Worm (Caenorhabditis elegans) whole organism, early embryonic: Measurements from ENCODE around the gene frpr-7.

Experiments used
- B0310.2 ChIP-seq: sonication (generic microtip); optimal IDR thresholded peaks from 2 replicates; lab custom pipeline; 2016; ENCODE audit warnings: mild to moderate bottlenecking, missing genetic modification characterization, missing compliant biosample characterization
- F13C5.2 ChIP-seq: sonication (generic microtip); optimal IDR thresholded peaks from 2 replicates; lab custom pipeline; 2017; ENCODE audit warnings: mild to moderate bottlenecking, missing genetic modification characterization, inconsistent platforms, missing compliant biosample characterization
- aly-1 ChIP-seq: sonication (generic microtip); optimal IDR thresholded peaks from 2 replicates; lab custom pipeline; 2016; ENCODE audit warnings: missing genetic modification characterization, missing compliant biosample characterization
- ama-1 ChIP-seq: fragments of 150-350 bp; optimal IDR thresholded peaks from 2 replicates; lab custom pipeline; 2014
- ceh-13 ChIP-seq: fragments of 200-800 bp; sonication (Bioruptor generic); optimal IDR thresholded peaks from 2 replicates; lab custom pipeline; 2018; ENCODE audit warnings: mild to moderate bottlenecking, missing genetic modification characterization, missing compliant biosample characterization
- ceh-36 ChIP-seq: sonication (generic microtip); optimal IDR thresholded peaks from 2 replicates; lab custom pipeline; 2016; ENCODE audit warnings: missing genetic modification characterization, inconsistent platforms, missing compliant biosample characterization
- ets-7 ChIP-seq: sonication (generic microtip); optimal IDR thresholded peaks from 2 replicates; lab custom pipeline; 2016; ENCODE audit warnings: missing genotype, missing genetic modification characterization, missing compliant biosample characterization
- flt-1 ChIP-seq: fragments of 200-800 bp; sonication (Bioruptor generic); IDR thresholded peaks from 2 replicates; pipeline ENCODE4 v1.3.6; 2022; ENCODE audit warnings: missing genetic modification characterization, missing compliant biosample characterization
- hmbx-1 ChIP-seq: sonication (generic microtip); optimal IDR thresholded peaks from 2 replicates; lab custom pipeline; 2016; ENCODE audit warnings: mild to moderate bottlenecking, missing genetic modification characterization, missing compliant biosample characterization
- hmg-4 ChIP-seq: fragments of 200-800 bp; sonication (Bioruptor generic); optimal IDR thresholded peaks from 2 replicates; lab custom pipeline; 2018; ENCODE audit warnings: mild to moderate bottlenecking, missing genetic modification characterization, missing compliant biosample characterization
- hnd-1 ChIP-seq: sonication (generic microtip); optimal IDR thresholded peaks from 2 replicates; lab custom pipeline; 2016; ENCODE audit warnings: missing genetic modification characterization, missing compliant biosample characterization
- pes-1 ChIP-seq: fragments of 200-800 bp; sonication (Bioruptor generic); IDR thresholded peaks from 2 replicates; pipeline ENCODE4 v1.3.6; 2022; ENCODE audit warnings: missing genetic modification reagents, missing genetic modification characterization, missing compliant biosample characterization
- scrt-1 ChIP-seq: fragments of 200-800 bp; sonication (Bioruptor generic); IDR thresholded peaks from 2 replicates; pipeline ENCODE4 v1.3.6; 2022; ENCODE audit warnings: missing genetic modification characterization, missing compliant biosample characterization
- sea-1 ChIP-seq: fragments of 200-800 bp; sonication (Bioruptor generic); conservative IDR thresholded peaks from 2 replicates; pipeline ENCODE4 v1.3.6; 2022; ENCODE audit warnings: missing genetic modification characterization, missing compliant biosample characterization
- tbx-11 ChIP-seq: fragments of 200-800 bp; sonication (Bioruptor generic); IDR thresholded peaks from 2 replicates; pipeline ENCODE4 v1.3.6; 2022; ENCODE audit warnings: missing genetic modification characterization, missing compliant biosample characterization
- tbx-37 ChIP-seq: fragments of 200-800 bp; sonication (Bioruptor generic); conservative IDR thresholded peaks from 2 replicates; pipeline ENCODE4 v1.3.6; 2022; ENCODE audit warnings: missing genetic modification reagents, missing genetic modification characterization, missing compliant biosample characterization
- tra-4 ChIP-seq: sonication (generic microtip); optimal IDR thresholded peaks from 2 replicates; lab custom pipeline; 2017; ENCODE audit warnings: missing genetic modification characterization, missing compliant biosample characterization

Gene frpr-7

DNA sequence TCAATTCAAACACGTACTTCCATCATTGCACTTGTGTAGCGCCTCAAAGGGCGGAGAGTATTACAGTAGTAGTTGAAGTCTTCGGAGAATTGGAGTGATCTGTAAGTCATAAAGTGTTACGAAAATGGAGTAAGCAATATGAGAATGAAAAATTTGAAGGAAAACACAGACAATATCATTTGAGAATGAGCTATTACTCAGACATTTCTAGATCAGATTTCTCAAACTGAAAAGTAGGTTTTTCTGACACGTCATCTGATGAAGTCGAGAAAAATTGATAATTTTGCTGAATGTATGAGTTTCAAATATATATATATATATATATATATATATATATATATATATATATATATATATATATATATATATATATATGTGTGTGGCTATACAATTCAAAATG is at the start of gene frpr-7:
frpr-7 (minus strand) TSS at position 101 of the 400 bp plus-strand sequence.
- TF ChIP-seq scrt-1 (GFP tag; lab: Robert Waterston, UW) (no peak), flt-1 (GFP tag; lab: Robert Waterston, UW) (no peak), ceh-13 (GFP tag; lab: Kevin White, UChicago) (no peak), tra-4 (no peak), ets-7 (tag; lab: Kevin White, UChicago) (no peak), hmg-4 (GFP tag; lab: Kevin White, UChicago) (no peak), pes-1 (GFP tag; lab: Robert Waterston, UW) (no peak), hmbx-1 (tag; lab: Kevin White, UChicago) (no peak), F13C5.2 (tag; lab: Kevin White, UChicago) (no peak), hnd-1 (tag; lab: Kevin White, UChicago) (no peak), tbx-37 (no peak), sea-1 (GFP tag; lab: Robert Waterston, UW) (no peak), ceh-36 (tag; lab: Kevin White, UChicago) (no peak)

DNA sequence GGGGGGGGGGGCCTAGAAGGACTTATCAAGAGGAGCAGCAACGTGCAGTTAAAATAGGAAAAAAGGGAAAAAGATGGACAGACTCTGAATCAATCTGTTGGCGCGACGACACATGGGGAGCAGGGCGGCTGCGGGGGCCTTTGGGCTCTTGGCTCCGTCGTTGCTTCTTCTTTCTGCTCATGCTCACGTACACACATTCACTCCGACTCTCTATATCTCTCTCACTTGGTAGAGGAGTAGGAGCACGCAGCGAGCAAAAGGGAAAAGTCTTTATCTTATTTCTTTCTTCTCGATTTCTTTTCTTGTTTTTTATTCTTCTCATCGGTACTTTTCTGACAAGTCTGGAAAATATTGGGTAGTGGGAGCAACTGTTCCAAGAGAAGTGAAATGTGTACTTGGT is 48.7 kb upstream of the frpr-7 start:
- TF ChIP-seq ama-1 (lab: Kevin White, UChicago) (no peak), hnd-1 (tag; lab: Kevin White, UChicago) (no peak), ceh-13 (GFP tag; lab: Kevin White, UChicago) (no peak)

ce11 chrX:17627923-17628322 is 48.2 kb upstream of the frpr-7 start:
- TF ChIP-seq ceh-36 (tag; lab: Kevin White, UChicago) (no peak), tbx-37 (no peak), ets-7 (tag; lab: Kevin White, UChicago) (no peak), ceh-13 (GFP tag; lab: Kevin White, UChicago) (no peak), tra-4 (no peak), sea-1 (GFP tag; lab: Robert Waterston, UW) (no peak), aly-1 (no peak), B0310.2 (tag; lab: Kevin White, UChicago) (no peak), hnd-1 (tag; lab: Kevin White, UChicago) (no peak), pes-1 (GFP tag; lab: Robert Waterston, UW) (no peak), hmg-4 (GFP tag; lab: Kevin White, UChicago) (no peak), flt-1 (GFP tag; lab: Robert Waterston, UW) (no peak), ama-1 (lab: Kevin White, UChicago) (no peak), tbx-11 (GFP tag; lab: Robert Waterston, UW) (no peak), F13C5.2 (tag; lab: Kevin White, UChicago) (no peak), scrt-1 (GFP tag; lab: Robert Waterston, UW) (no peak), hmbx-1 (tag; lab: Kevin White, UChicago) (no peak)

DNA sequence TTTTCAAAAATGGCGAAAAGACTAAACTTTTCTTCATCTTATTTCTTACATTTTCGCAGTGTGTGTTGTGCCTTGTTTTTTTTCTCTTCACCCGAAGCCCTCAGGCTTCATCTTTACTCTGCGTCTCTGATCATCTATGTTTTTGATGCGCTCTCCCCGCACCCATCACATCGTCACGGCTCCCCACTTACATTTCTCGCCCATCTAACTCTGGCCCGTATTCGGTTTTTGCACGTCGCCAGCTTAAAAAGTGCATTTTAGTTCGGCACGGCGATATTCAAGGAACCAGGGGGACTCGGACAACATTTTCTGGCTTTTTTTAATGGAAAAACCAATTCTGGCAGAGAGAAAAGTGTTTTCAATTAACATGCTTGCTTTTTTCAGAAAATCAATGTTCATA is 47.7 kb upstream of the frpr-7 start:
- no peak for TF ChIP-seq aly-1
- TF ChIP-seq pes-1 (GFP tag; lab: Robert Waterston, UW), result no peak
- no peak for TF ChIP-seq tbx-11 (GFP tag; lab: Robert Waterston, UW)
- no peak for TF ChIP-seq tbx-37
- TF ChIP-seq F13C5.2 (tag; lab: Kevin White, UChicago), result no peak
- TF ChIP-seq tra-4, result no peak
- TF ChIP-seq ceh-36 (tag; lab: Kevin White, UChicago), result no peak
- TF ChIP-seq hnd-1 (tag; lab: Kevin White, UChicago), result no peak

ce11 chrX:17626599-17626998 is 46.9 kb upstream of the frpr-7 start:
- TF ChIP-seq pes-1 (GFP tag; lab: Robert Waterston, UW) (no peak), hnd-1 (tag; lab: Kevin White, UChicago) (no peak), hmbx-1 (tag; lab: Kevin White, UChicago) (no peak), flt-1 (GFP tag; lab: Robert Waterston, UW) (no peak), ets-7 (tag; lab: Kevin White, UChicago) (no peak), B0310.2 (tag; lab: Kevin White, UChicago) (no peak), ama-1 (lab: Kevin White, UChicago) (no peak), ceh-36 (tag; lab: Kevin White, UChicago) (no peak), aly-1 (no peak), ceh-13 (GFP tag; lab: Kevin White, UChicago) (no peak), scrt-1 (GFP tag; lab: Robert Waterston, UW) (no peak), tbx-11 (GFP tag; lab: Robert Waterston, UW) (no peak), F13C5.2 (tag; lab: Kevin White, UChicago) (no peak), tbx-37 (no peak), hmg-4 (GFP tag; lab: Kevin White, UChicago) (no peak), tra-4 (no peak), sea-1 (GFP tag; lab: Robert Waterston, UW) (no peak)

DNA sequence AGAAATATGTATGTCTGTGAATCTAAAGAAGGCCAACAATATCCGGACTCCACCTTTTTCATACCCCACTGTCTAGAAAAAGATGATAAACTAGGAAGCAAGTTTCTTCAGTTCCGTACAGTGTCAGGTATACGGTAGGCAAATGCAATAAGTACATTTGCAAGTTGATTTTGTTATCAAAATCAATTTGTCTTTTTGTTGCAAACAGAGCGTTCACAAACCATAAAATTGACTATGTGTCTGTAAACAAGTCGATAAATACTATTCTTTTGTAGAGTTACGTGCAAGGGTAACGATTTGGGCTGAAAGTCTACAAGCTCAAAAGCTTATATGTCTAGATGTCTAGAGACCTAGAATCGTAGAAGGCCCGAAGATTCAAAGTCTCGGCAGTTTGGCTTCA is 46.0 kb upstream of the frpr-7 start:
- TF ChIP-seq tbx-37 (no peak), hmg-4 (GFP tag; lab: Kevin White, UChicago) (no peak), F13C5.2 (tag; lab: Kevin White, UChicago) (no peak), tbx-11 (GFP tag; lab: Robert Waterston, UW) (no peak), sea-1 (GFP tag; lab: Robert Waterston, UW) (no peak), tra-4 (no peak), ceh-36 (tag; lab: Kevin White, UChicago) (no peak), ceh-13 (GFP tag; lab: Kevin White, UChicago) (no peak), ets-7 (tag; lab: Kevin White, UChicago) (no peak), pes-1 (GFP tag; lab: Robert Waterston, UW) (no peak)

DNA sequence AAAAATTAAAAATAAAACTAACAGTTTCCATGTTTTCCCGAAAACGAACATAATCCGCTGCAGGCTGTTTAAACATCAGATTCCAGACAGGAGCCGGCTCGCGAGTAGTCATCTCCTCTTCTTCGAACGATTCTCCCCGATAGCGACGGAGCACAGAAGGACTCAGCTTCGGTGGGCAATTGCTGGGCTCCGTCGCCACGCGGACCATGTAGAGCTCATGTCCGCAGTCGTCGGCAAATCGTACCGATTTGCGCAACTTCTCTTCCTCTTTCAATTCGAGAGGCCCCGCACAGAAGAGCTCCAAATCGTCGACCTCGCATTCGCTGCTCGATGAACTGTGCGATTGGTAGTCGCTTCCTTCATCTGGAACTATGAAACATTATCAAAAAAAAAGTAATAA is 45.6 kb upstream of the frpr-7 start:
- TF ChIP-seq tbx-37 (no peak), ceh-13 (GFP tag; lab: Kevin White, UChicago) (no peak), hnd-1 (tag; lab: Kevin White, UChicago) (no peak), tbx-11 (GFP tag; lab: Robert Waterston, UW) (no peak), flt-1 (GFP tag; lab: Robert Waterston, UW) (no peak), ets-7 (tag; lab: Kevin White, UChicago) (no peak)
